Worm (Caenorhabditis elegans) whole organism, late embryonic: Measurements from ENCODE around the gene C26H9A.3.

Source experiments
- ceh-22 ChIP-seq: sonication (generic microtip); optimal IDR thresholded peaks from 2 replicates; lab custom pipeline; 2017; ENCODE audit warnings: missing biosample characterization, missing genetic modification characterization
- ceh-9 ChIP-seq: sonication (generic microtip); optimal IDR thresholded peaks from 2 replicates; lab custom pipeline; 2016; ENCODE audit warnings: mild to moderate bottlenecking, missing genetic modification characterization, inconsistent platforms, missing compliant biosample characterization
- elt-4 ChIP-seq: sonication (generic microtip); optimal IDR thresholded peaks from 2 replicates; lab custom pipeline; 2016; ENCODE audit warnings: missing genetic modification characterization, missing compliant biosample characterization
- ets-4 ChIP-seq: sonication (generic microtip); optimal IDR thresholded peaks from 2 replicates; lab custom pipeline; 2016; ENCODE audit warnings: missing genetic modification characterization, missing compliant biosample characterization
- hlh-8 ChIP-seq: sonication (generic microtip); optimal IDR thresholded peaks from 2 replicates; lab custom pipeline; 2016; ENCODE audit warnings: missing genotype, missing genetic modification characterization, missing compliant biosample characterization
- mec-3 ChIP-seq: sonication (generic microtip); optimal IDR thresholded peaks from 2 replicates; lab custom pipeline; 2016; ENCODE audit warnings: borderline replicate concordance, missing genetic modification characterization, missing compliant biosample characterization
- nhr-11 ChIP-seq: fragments of 150-350 bp; optimal IDR thresholded peaks from 2 replicates; lab custom pipeline; 2014; ENCODE audit warnings: missing biosample characterization, missing genetic modification characterization
- pros-1 ChIP-seq: fragments of 150-350 bp; optimal IDR thresholded peaks from 2 replicates; lab custom pipeline; 2014; ENCODE audit warnings: missing biosample characterization, missing genetic modification reagents, missing genetic modification characterization
- ztf-16 ChIP-seq: sonication (generic microtip); optimal IDR thresholded peaks from 2 replicates; lab custom pipeline; 2017; ENCODE audit warnings: missing genetic modification characterization, missing compliant biosample characterization

DNA sequence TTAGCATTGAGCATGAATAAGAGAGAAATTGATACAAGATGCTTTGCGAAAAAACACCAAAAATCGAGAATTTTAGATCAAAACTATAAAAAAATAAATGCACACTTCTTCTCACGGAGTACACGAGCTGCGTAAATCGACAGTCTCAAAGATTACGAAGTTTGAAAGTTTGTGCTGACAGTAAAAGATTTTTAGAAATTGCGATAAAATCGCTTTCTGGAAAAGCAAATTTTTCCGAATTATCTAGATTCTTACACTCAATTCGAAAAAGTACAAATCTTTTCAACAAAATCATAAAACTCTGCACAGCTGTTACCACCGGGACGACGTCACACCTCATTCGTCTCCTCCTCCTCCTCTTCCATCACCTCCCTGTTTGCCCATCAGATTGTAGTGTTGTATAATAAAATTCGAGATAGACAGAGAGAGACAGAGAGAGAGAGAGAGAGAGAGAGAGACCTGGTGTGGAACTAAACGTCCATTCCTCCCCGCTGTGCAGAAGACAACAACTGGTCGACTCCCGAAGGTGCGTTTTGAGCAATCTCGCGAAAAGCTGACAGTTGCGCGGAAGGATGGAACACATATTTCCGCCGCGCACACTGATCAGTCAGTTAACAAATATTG, 24.0 kb downstream of the C26H9A.3 start:
- TF ChIP-seq hlh-8 (tag; lab: Kevin White, UChicago) (no peak), ceh-9 (tag; lab: Kevin White, UChicago) (no peak), nhr-11 (tag; lab: Kevin White, UChicago) (no peak), mec-3 (tag; lab: Kevin White, UChicago) (no peak), ets-4 (tag; lab: Kevin White, UChicago) (no peak), ztf-16 (tag; lab: Kevin White, UChicago) (no peak), elt-4 (no peak), ceh-22 (tag; lab: Kevin White, UChicago) (no peak), pros-1 (tag; lab: Kevin White, UChicago) (no peak)
